Fruit fly (Drosophila melanogaster) whole organism, prepupa: Measurements from ENCODE around the gene CG2841.

Source experiments
- CG10631 ChIP-seq: fragments of 200-800 bp; sonication (Bioruptor generic); optimal IDR thresholded peaks from 2 replicates; lab custom pipeline; 2016; ENCODE audit warnings: missing biosample characterization, missing genetic modification characterization
- CG11762 ChIP-seq: fragments of 200-800 bp; sonication (Bioruptor generic); optimal IDR thresholded peaks from 3 replicates; lab custom pipeline; 2016; ENCODE audit warnings: missing biosample characterization, missing genetic modification characterization; ENCODE audit not compliant: insufficient read depth
- CG11902 ChIP-seq: fragments of 200-800 bp; sonication (Bioruptor generic); optimal IDR thresholded peaks from 3 replicates; lab custom pipeline; 2016; ENCODE audit warnings: missing biosample characterization, missing genetic modification characterization
- CG15336 ChIP-seq: fragments of 200-800 bp; sonication (Bioruptor generic); IDR thresholded peaks from 2 replicates; pipeline ENCODE4 v1.3.6; 2022; ENCODE audit warnings: missing biosample characterization, missing genetic modification characterization
- CG1621 ChIP-seq: fragments of 200-800 bp; sonication (Bioruptor generic); optimal IDR thresholded peaks from 3 replicates; lab custom pipeline; 2018; ENCODE audit warnings: missing biosample characterization, mild to moderate bottlenecking, missing genetic modification characterization
- CG16779 ChIP-seq: fragments of 200-800 bp; sonication (Bioruptor generic); optimal IDR thresholded peaks from 3 replicates; lab custom pipeline; 2017; ENCODE audit warnings: missing biosample characterization, mild to moderate bottlenecking, missing genetic modification characterization
- CG3032 ChIP-seq: fragments of 200-800 bp; optimal IDR thresholded peaks from 2 replicates; lab custom pipeline; 2019; ENCODE audit warnings: missing biosample characterization, mild to moderate bottlenecking, missing genetic modification characterization, moderate library complexity
- CG31627 ChIP-seq: fragments of 200-800 bp; sonication (Bioruptor generic); optimal IDR thresholded peaks from 3 replicates; lab custom pipeline; 2016; ENCODE audit warnings: missing biosample characterization, missing genetic modification characterization
- CG32006 ChIP-seq: fragments of 200-800 bp; sonication (Bioruptor generic); optimal IDR thresholded peaks from 3 replicates; lab custom pipeline; 2017; ENCODE audit warnings: missing biosample characterization, mild to moderate bottlenecking, missing genetic modification characterization
- CG6163 ChIP-seq: fragments of 200-800 bp; sonication (Bioruptor generic); IDR thresholded peaks from 3 replicates; pipeline ENCODE4 v1.3.6; 2022; ENCODE audit warnings: missing biosample characterization, missing genetic modification characterization
- CG6276 ChIP-seq: fragments of 200-800 bp; sonication (Bioruptor generic); optimal IDR thresholded peaks from 2 replicates; lab custom pipeline; 2017; ENCODE audit warnings: missing biosample characterization, mild to moderate bottlenecking, missing genetic modification characterization
- CG6792 ChIP-seq: fragments of 200-800 bp; sonication (Bioruptor generic); optimal IDR thresholded peaks from 3 replicates; lab custom pipeline; 2016; ENCODE audit warnings: missing biosample characterization, missing genetic modification characterization
- CG6854 ChIP-seq: fragments of 200-800 bp; sonication (Bioruptor generic); optimal IDR thresholded peaks from 2 replicates; lab custom pipeline; 2017; ENCODE audit warnings: missing biosample characterization, mild to moderate bottlenecking, missing genetic modification characterization
- CG7368 ChIP-seq: fragments of 200-800 bp; sonication (Bioruptor generic); optimal IDR thresholded peaks from 3 replicates; lab custom pipeline; 2016; ENCODE audit warnings: missing biosample characterization, missing genetic modification characterization
- CG8119 ChIP-seq: fragments of 200-800 bp; sonication (Bioruptor generic); IDR thresholded peaks from 3 replicates; pipeline ENCODE4 v1.3.6; 2022; ENCODE audit warnings: missing biosample characterization, missing genetic modification characterization
- CG8319 ChIP-seq: fragments of 200-800 bp; sonication (Bioruptor generic); optimal IDR thresholded peaks from 3 replicates; lab custom pipeline; 2016; ENCODE audit warnings: missing biosample characterization, missing genetic modification characterization
- CG8632 ChIP-seq: fragments of 200-800 bp; sonication (Bioruptor generic); optimal IDR thresholded peaks from 3 replicates; lab custom pipeline; 2016; ENCODE audit warnings: missing biosample characterization, missing genetic modification characterization
- CG9139 ChIP-seq: fragments of 200-800 bp; sonication (Bioruptor generic); optimal IDR thresholded peaks from 3 replicates; lab custom pipeline; 2017; ENCODE audit warnings: missing biosample characterization, mild to moderate bottlenecking, missing genetic modification characterization
- Eip75B ChIP-seq: fragments of 200-800 bp; sonication (Bioruptor generic); optimal IDR thresholded peaks from 3 replicates; lab custom pipeline; 2016; ENCODE audit warnings: missing biosample characterization, missing genetic modification characterization
- Eip93F ChIP-seq: fragments of 200-800 bp; sonication (Bioruptor generic); optimal IDR thresholded peaks from 2 replicates; lab custom pipeline; 2016; ENCODE audit warnings: missing biosample characterization, mild to moderate bottlenecking, missing genetic modification characterization
- Ets21C ChIP-seq: fragments of 200-800 bp; sonication (Bioruptor generic); optimal IDR thresholded peaks from 3 replicates; lab custom pipeline; 2016; ENCODE audit warnings: missing biosample characterization, missing genetic modification characterization
- Ets96B ChIP-seq: fragments of 200-800 bp; optimal IDR thresholded peaks from 2 replicates; lab custom pipeline; 2019; ENCODE audit warnings: missing biosample characterization, mild to moderate bottlenecking, missing genetic modification characterization, moderate library complexity
- Gug ChIP-seq: fragments of 200-800 bp; sonication (Bioruptor generic); IDR thresholded peaks from 2 replicates; pipeline ENCODE4 v1.3.6; 2022; ENCODE audit warnings: missing biosample characterization, missing genetic modification characterization
- Hr38 ChIP-seq: sonication (Bioruptor generic); optimal IDR thresholded peaks from 2 replicates; lab custom pipeline; 2016; ENCODE audit warnings: missing biosample characterization, missing genetic modification characterization
- Hr39 ChIP-seq: fragments of 200-800 bp; sonication (Bioruptor generic); optimal IDR thresholded peaks from 2 replicates; lab custom pipeline; 2016; ENCODE audit warnings: missing biosample characterization, missing genetic modification characterization
- Hr4 ChIP-seq: fragments of 200-800 bp; sonication (Bioruptor generic); optimal IDR thresholded peaks from 3 replicates; lab custom pipeline; 2016; ENCODE audit warnings: missing biosample characterization, missing genetic modification characterization
- Lpt ChIP-seq: fragments of 200-800 bp; sonication (Bioruptor generic); optimal IDR thresholded peaks from 3 replicates; lab custom pipeline; 2016; ENCODE audit warnings: missing biosample characterization, missing genetic modification characterization
- Smox ChIP-seq: fragments of 200-800 bp; sonication (Bioruptor generic); optimal IDR thresholded peaks from 3 replicates; lab custom pipeline; 2016; ENCODE audit warnings: missing biosample characterization, missing genetic modification characterization
- Sox102F ChIP-seq: fragments of 200-800 bp; sonication (Bioruptor generic); optimal IDR thresholded peaks from 2 replicates; lab custom pipeline; 2016; ENCODE audit warnings: missing biosample characterization, mild to moderate bottlenecking, missing genetic modification characterization
- Sox14 ChIP-seq: fragments of 200-800 bp; sonication (Bioruptor generic); optimal IDR thresholded peaks from 3 replicates; lab custom pipeline; 2016; ENCODE audit warnings: missing biosample characterization, missing genetic modification characterization
- Sox15 ChIP-seq: fragments of 200-800 bp; sonication (Bioruptor generic); optimal IDR thresholded peaks from 3 replicates; lab custom pipeline; 2016; ENCODE audit warnings: missing biosample characterization, missing genetic modification characterization
- achi ChIP-seq: fragments of 200-800 bp; sonication (Bioruptor generic); optimal IDR thresholded peaks from 3 replicates; lab custom pipeline; 2016; ENCODE audit warnings: missing biosample characterization, missing genetic modification characterization
- acj6 ChIP-seq: fragments of 200-800 bp; sonication (Bioruptor generic); optimal IDR thresholded peaks from 3 replicates; lab custom pipeline; 2016; ENCODE audit warnings: missing biosample characterization, missing genetic modification characterization
- dsx ChIP-seq: fragments of 200-800 bp; optimal IDR thresholded peaks from 3 replicates; lab custom pipeline; 2019; ENCODE audit warnings: missing biosample characterization, mild to moderate bottlenecking, missing genetic modification characterization, moderate library complexity; ENCODE audit not compliant: poor library complexity, severe bottlenecking
- eg ChIP-seq: fragments of 200-800 bp; sonication (Bioruptor generic); IDR thresholded peaks from 3 replicates; pipeline ENCODE4 v1.3.6; 2022; ENCODE audit warnings: missing biosample characterization, missing genetic modification characterization
- esn ChIP-seq: fragments of 200-800 bp; sonication (Bioruptor generic); optimal IDR thresholded peaks from 2 replicates; lab custom pipeline; 2016; ENCODE audit warnings: missing biosample characterization, mild to moderate bottlenecking, missing genetic modification characterization, moderate library complexity
- fd59A ChIP-seq: fragments of 200-800 bp; sonication (Bioruptor generic); optimal IDR thresholded peaks from 2 replicates; lab custom pipeline; 2017; ENCODE audit warnings: missing biosample characterization, mild to moderate bottlenecking, missing genetic modification characterization, missing genetic modification reagents
- fd85E ChIP-seq: fragments of 200-800 bp; sonication (Bioruptor generic); optimal IDR thresholded peaks from 3 replicates; lab custom pipeline; 2016; ENCODE audit warnings: missing biosample characterization, missing genetic modification characterization
- lz ChIP-seq: fragments of 200-800 bp; sonication (Bioruptor generic); optimal IDR thresholded peaks from 3 replicates; lab custom pipeline; 2016; ENCODE audit warnings: missing biosample characterization, missing genetic modification characterization
- net ChIP-seq: fragments of 200-800 bp; sonication (Bioruptor generic); optimal IDR thresholded peaks from 3 replicates; lab custom pipeline; 2016; ENCODE audit warnings: missing biosample characterization, missing genetic modification characterization
- pdm3 ChIP-seq: fragments of 200-800 bp; sonication (Bioruptor generic); optimal IDR thresholded peaks from 3 replicates; lab custom pipeline; 2016; ENCODE audit warnings: missing biosample characterization, missing genetic modification characterization
- salr ChIP-seq, 2 experiments: fragments of 200-800 bp; sonication (Bioruptor generic); optimal IDR thresholded peaks; 3 replicates each; lab custom pipeline; 2016 to 2018; ENCODE audit warnings: missing biosample characterization in 2 of 2, missing genetic modification characterization in 2 of 2, mild to moderate bottlenecking in 1 of 2
- spab ChIP-seq: fragments of 200-800 bp; sonication (Bioruptor generic); optimal IDR thresholded peaks from 2 replicates; lab custom pipeline; 2017; ENCODE audit warnings: missing biosample characterization, mild to moderate bottlenecking, missing genetic modification characterization, missing genetic modification reagents
- ss ChIP-seq, 2 experiments: fragments of 200-800 bp; sonication (Bioruptor generic); optimal IDR thresholded peaks; 2 replicates in 1 of 2; 3 replicates in 1 of 2; lab custom pipeline; 2017 to 2018; ENCODE audit warnings: mild to moderate bottlenecking in 2 of 2, missing biosample characterization in 2 of 2, missing genetic modification characterization in 2 of 2, moderate library complexity in 1 of 2
- svp ChIP-seq: fragments of 200-800 bp; sonication (Bioruptor generic); peaks from one replicate; lab custom pipeline; 2016; ENCODE audit warnings: missing biosample characterization, missing genetic modification characterization
- topi ChIP-seq: fragments of 200-800 bp; sonication (Bioruptor generic); optimal IDR thresholded peaks from 3 replicates; lab custom pipeline; 2016; ENCODE audit warnings: missing biosample characterization, missing genetic modification characterization

CG2841 gene

DNA sequence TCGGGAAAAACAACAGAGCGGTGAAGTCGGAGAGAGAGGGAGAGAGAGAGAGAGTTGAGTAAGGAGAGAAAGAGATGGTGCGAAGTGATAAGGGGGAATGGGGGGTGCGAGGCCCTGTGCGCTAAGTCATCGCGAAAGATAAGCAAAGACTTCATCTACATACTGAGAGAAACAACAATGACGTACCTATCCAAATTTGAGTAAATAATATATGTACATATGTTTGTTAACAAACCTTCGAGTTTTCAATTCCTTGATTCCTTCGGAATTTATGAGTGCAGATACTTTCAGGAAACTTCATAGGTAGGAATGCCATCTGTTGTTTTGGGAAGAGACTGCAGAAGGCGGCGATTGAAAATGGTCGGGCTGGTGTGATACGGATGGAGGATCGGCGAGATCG, 29.7 kb downstream of the CG2841 start (continued):
- peak; percentile 57 for TF ChIP-seq spab (GFP tag; lab: Kevin White, UChicago)
- peak; percentile 20 for TF ChIP-seq Lpt
- TF ChIP-seq Sox15 (GFP tag; lab: Kevin White, UChicago), result peak; percentile 8
- peak; percentile 78 for TF ChIP-seq CG32006 (GFP tag; lab: Kevin White, UChicago)
- TF ChIP-seq CG11902 (GFP tag; lab: Kevin White, UChicago), result peak; percentile 11
- no peak for TF ChIP-seq Gug
- TF ChIP-seq Hr4 (GFP tag; lab: Kevin White, UChicago), result peak; percentile 51
- peak; percentile 65 for TF ChIP-seq dsx (GFP tag; lab: Kevin White, UChicago)
- no peak for TF ChIP-seq fd85E (GFP tag; lab: Kevin White, UChicago)
- TF ChIP-seq CG6792 (GFP tag; lab: Kevin White, UChicago), result peak; percentile 54
- peak; percentile 58 for TF ChIP-seq CG6163
- no peak for TF ChIP-seq Smox (GFP tag; lab: Kevin White, UChicago)
- peak; percentile 62 for TF ChIP-seq Sox14
- no peak for TF ChIP-seq Ets21C
- TF ChIP-seq, all 60 proteins: peak for 45

DNA sequence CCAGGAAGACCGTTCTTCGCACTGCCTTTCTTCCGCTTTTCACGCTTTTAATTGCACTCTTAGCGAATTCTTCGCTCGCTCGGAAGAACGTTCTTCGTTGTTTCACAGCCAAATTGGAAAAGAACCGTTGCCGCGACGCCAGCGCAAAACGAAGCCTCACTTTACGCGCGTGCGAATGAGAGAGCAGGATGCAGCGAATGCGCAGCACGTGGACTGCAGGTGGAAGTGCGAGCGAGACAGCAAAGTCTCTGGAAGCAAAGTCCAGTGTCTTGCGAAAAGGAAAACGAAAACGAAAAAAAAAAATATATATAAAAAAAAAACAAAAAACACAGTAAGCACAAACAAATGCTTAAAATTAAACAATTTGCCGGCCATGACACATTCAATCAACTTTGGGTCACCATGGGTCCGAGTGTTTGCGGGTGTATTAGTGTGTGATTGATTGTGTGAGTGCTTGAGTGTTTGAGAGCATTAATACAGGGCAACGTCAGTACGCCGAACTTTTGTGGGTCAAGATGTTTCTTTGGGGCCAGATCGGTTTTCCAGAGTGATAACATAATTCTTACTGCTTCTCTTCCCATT, 31.5 kb downstream of the CG2841 start, which contains the start of gene Ilp6:
Gene Ilp6, minus strand, starts transcription at position 103 of the 582 bp plus-strand sequence.
- peak; percentile 25 for TF ChIP-seq Smox (GFP tag; lab: Kevin White, UChicago)
- TF ChIP-seq Ets96B, result no peak
- peak; percentile 17 for TF ChIP-seq esn
- peak; percentile 87 for TF ChIP-seq Eip93F (GFP tag; lab: Kevin White, UChicago)
- TF ChIP-seq salr (GFP tag; optimal IDR thresholded peaks at IDR 0.05; lab: Kevin White, UChicago), result peak; percentile 25 to 30
- TF ChIP-seq Hr39 (GFP tag; lab: Kevin White, UChicago), result no peak
- peak; percentile 57 for TF ChIP-seq topi (GFP tag; lab: Kevin White, UChicago)
- TF ChIP-seq CG32006 (GFP tag; lab: Kevin White, UChicago), result peak; percentile 19
- no peak for TF ChIP-seq lz
- peak; percentile 48 for TF ChIP-seq CG8319
- peak; percentile 70 for TF ChIP-seq net
- TF ChIP-seq CG15336, result no peak
- TF ChIP-seq Gug, result no peak
- TF ChIP-seq Lpt, result no peak
- peak; percentile 69 for TF ChIP-seq Sox102F (GFP tag; lab: Kevin White, UChicago)
- peak; percentile 7 for TF ChIP-seq Eip75B
- peak; percentile 43 for TF ChIP-seq spab (GFP tag; lab: Kevin White, UChicago)
- TF ChIP-seq CG7368 (GFP tag; lab: Kevin White, UChicago), result peak; percentile 55
- TF ChIP-seq pdm3 (GFP tag; lab: Kevin White, UChicago), result peak; percentile 51
- no peak for TF ChIP-seq Hr4 (GFP tag; lab: Kevin White, UChicago)
- TF ChIP-seq Sox15 (GFP tag; lab: Kevin White, UChicago), result no peak
- peak; percentile 87 for TF ChIP-seq CG6854
- TF ChIP-seq achi (GFP tag; lab: Kevin White, UChicago), result peak; percentile 31
- no peak for TF ChIP-seq fd59A (GFP tag; lab: Kevin White, UChicago)
- peak; percentile 52 for TF ChIP-seq CG6276 (GFP tag; lab: Kevin White, UChicago)
- TF ChIP-seq CG1621 (tag; lab: Kevin White, UChicago), result peak; percentile 52
- TF ChIP-seq CG3032 (tag; lab: Kevin White, UChicago), result no peak
- no peak for TF ChIP-seq CG11902 (GFP tag; lab: Kevin White, UChicago)
- no peak for TF ChIP-seq acj6 (GFP tag; lab: Kevin White, UChicago)
- no peak for TF ChIP-seq CG6792 (GFP tag; lab: Kevin White, UChicago)
- peak; percentile 81 for TF ChIP-seq svp (GFP tag; lab: Kevin White, UChicago)
- peak; percentile 81 to 83 for TF ChIP-seq ss (GFP tag; optimal IDR thresholded peaks at IDR 0.05; lab: Kevin White, UChicago)
- TF ChIP-seq CG8119 (GFP tag; lab: Robert Waterston, UW), result peak; percentile 32; the same call in 1 of the 3 replicates
- peak; percentile 40 for TF ChIP-seq Sox14
- peak; percentile 5 for TF ChIP-seq CG11762
- no peak for TF ChIP-seq Ets21C
- TF ChIP-seq CG10631 (GFP tag; lab: Kevin White, UChicago), result no peak
- TF ChIP-seq fd85E (GFP tag; lab: Kevin White, UChicago), result no peak
- TF ChIP-seq CG31627, result peak; percentile 1
- 0 out of 3 replicates have a peak, but pooled peaks have one; percentile 20 for TF ChIP-seq eg (GFP tag; lab: Robert Waterston, UW)
- TF ChIP-seq CG16779 (tag; lab: Kevin White, UChicago), result peak; percentile 71
- TF ChIP-seq dsx (GFP tag; lab: Kevin White, UChicago), result peak; percentile 17
- peak; percentile 79 for TF ChIP-seq CG9139
- peak; percentile 54 for TF ChIP-seq CG8632 (GFP tag; lab: Kevin White, UChicago)
- no peak for TF ChIP-seq Hr38 (GFP tag; lab: Kevin White, UChicago)
- TF ChIP-seq CG6163, result peak; percentile 73; the same call in 2 of the 3 replicates
